Fruit fly (Drosophila melanogaster) whole organism, pupa: ENCODE data around the gene Rack1.

Source experiments
- CG12605 ChIP-seq: fragments of 200-800 bp; sonication (Bioruptor generic); IDR thresholded peaks from 2 replicates; pipeline ENCODE4 v1.3.6; 2022; ENCODE audit warnings: missing biosample characterization, missing genetic modification characterization
- CG13204 ChIP-seq: fragments of 200-800 bp; sonication (Bioruptor generic); optimal IDR thresholded peaks from 2 replicates; lab custom pipeline; 2018; ENCODE audit warnings: missing biosample characterization, mild to moderate bottlenecking, missing genetic modification characterization, moderate library complexity
- CG17806 ChIP-seq: fragments of 200-800 bp; sonication (Bioruptor generic); optimal IDR thresholded peaks from 2 replicates; lab custom pipeline; 2018; ENCODE audit warnings: missing biosample characterization, mild to moderate bottlenecking, missing genetic modification characterization, moderate library complexity
- CG32121 ChIP-seq: fragments of 200-800 bp; sonication (Bioruptor generic); IDR thresholded peaks from 2 replicates; pipeline ENCODE4 v1.3.6; 2022; ENCODE audit warnings: missing biosample characterization, missing genetic modification characterization
- CG34367 ChIP-seq: fragments of 200-800 bp; sonication (Bioruptor generic); optimal IDR thresholded peaks from 2 replicates; lab custom pipeline; 2018; ENCODE audit warnings: missing biosample characterization, mild to moderate bottlenecking, missing genetic modification characterization
- CG8301 ChIP-seq: fragments of 200-800 bp; sonication (Bioruptor generic); optimal IDR thresholded peaks from 2 replicates; lab custom pipeline; 2018; ENCODE audit warnings: missing biosample characterization, mild to moderate bottlenecking, missing genetic modification characterization
- D1 ChIP-seq: fragments of 200-800 bp; sonication (Bioruptor generic); optimal IDR thresholded peaks from 2 replicates; lab custom pipeline; 2018; ENCODE audit warnings: missing biosample characterization, mild to moderate bottlenecking, missing genetic modification characterization, moderate library complexity
- EcR ChIP-seq: fragments of 200-800 bp; sonication (Bioruptor generic); optimal IDR thresholded peaks from 3 replicates; lab custom pipeline; 2019; ENCODE audit warnings: missing biosample characterization, missing genetic modification characterization, mild to moderate bottlenecking, moderate library complexity, missing genetic modification reagents
- Ets98B ChIP-seq: fragments of 200-800 bp; sonication (Bioruptor generic); IDR thresholded peaks from 2 replicates; pipeline ENCODE4 v1.3.6; 2022; ENCODE audit warnings: missing biosample characterization, missing genetic modification characterization
- Pif1A ChIP-seq: fragments of 200-800 bp; sonication (Bioruptor generic); optimal IDR thresholded peaks from 3 replicates; lab custom pipeline; 2016; ENCODE audit warnings: missing biosample characterization, missing genetic modification characterization
- Snoo ChIP-seq: fragments of 200-800 bp; sonication (Bioruptor generic); optimal IDR thresholded peaks from 3 replicates; lab custom pipeline; 2017; ENCODE audit warnings: missing biosample characterization, mild to moderate bottlenecking, missing genetic modification characterization, inconsistent platforms
- fd96Ca ChIP-seq: fragments of 200-800 bp; sonication (Bioruptor generic); IDR thresholded peaks from 3 replicates; pipeline ENCODE4 v1.3.6; 2022; ENCODE audit warnings: missing biosample characterization, missing genetic modification characterization

dm6 chr2L:7828231-7828630 is 1.1 kb upstream of the Rack1 start:
- peak; percentile 67 for TF ChIP-seq fd96Ca
- no peak for TF ChIP-seq D1 (tag; lab: Kevin White, UChicago)
- no peak for TF ChIP-seq EcR (GFP tag; lab: Kevin White, UChicago)
- peak; percentile 18 for TF ChIP-seq Snoo
- no peak for TF ChIP-seq CG17806
- peak; percentile 15 for TF ChIP-seq CG34367 (tag; lab: Kevin White, UChicago)
- TF ChIP-seq Ets98B (GFP tag; lab: Robert Waterston, UW): peak; percentile 31
- TF ChIP-seq CG13204: peak; percentile 51
- no peak for TF ChIP-seq Pif1A (GFP tag; lab: Kevin White, UChicago)
- TF ChIP-seq CG8301 (tag; lab: Kevin White, UChicago): peak; percentile 14
- no peak for TF ChIP-seq CG12605 (GFP tag; lab: Robert Waterston, UW)
- TF ChIP-seq CG32121 (GFP tag; lab: Robert Waterston, UW): peak; percentile 60
